Fruit fly (Drosophila melanogaster) whole organism, embryonic: ENCODE results near the gene CG32816.

Experiments used
- CG10274 ChIP-seq: fragments of 200-800 bp; sonication (Bioruptor generic); optimal IDR thresholded peaks from 3 replicates; lab custom pipeline; 2017; ENCODE audit warnings: missing biosample characterization, mild to moderate bottlenecking, missing genetic modification characterization
- CG11085 ChIP-seq: fragments of 200-800 bp; sonication (Bioruptor generic); IDR thresholded peaks from 2 replicates; pipeline ENCODE4 v1.3.6; 2022; ENCODE audit warnings: missing biosample characterization, missing genetic modification characterization
- CG11093 ChIP-seq: fragments of 200-800 bp; sonication (Bioruptor generic); IDR thresholded peaks from 3 replicates; pipeline ENCODE4 v1.3.6; 2022; ENCODE audit warnings: missing biosample characterization, missing genetic modification characterization
- CG11456 ChIP-seq: fragments of 200-800 bp; sonication (Bioruptor generic); IDR thresholded peaks from 3 replicates; pipeline ENCODE4 v1.3.6; 2022; ENCODE audit warnings: missing biosample characterization, missing genetic modification characterization
- CG11560 ChIP-seq: fragments of 200-800 bp; sonication (Bioruptor generic); IDR thresholded peaks from 3 replicates; pipeline ENCODE4 v1.3.6; 2022; ENCODE audit warnings: missing biosample characterization, missing genetic modification characterization
- CG12391 ChIP-seq: fragments of 200-800 bp; sonication (Bioruptor generic); optimal IDR thresholded peaks from 3 replicates; lab custom pipeline; 2018; ENCODE audit warnings: missing biosample characterization, mild to moderate bottlenecking, missing genetic modification characterization, moderate library complexity
- CG13296 ChIP-seq: fragments of 200-800 bp; sonication (Bioruptor generic); optimal IDR thresholded peaks from 3 replicates; lab custom pipeline; 2018; ENCODE audit warnings: missing biosample characterization, mild to moderate bottlenecking, missing genetic modification characterization
- CG15479 ChIP-seq: fragments of 200-800 bp; sonication (Bioruptor generic); optimal IDR thresholded peaks from 3 replicates; lab custom pipeline; 2019; ENCODE audit warnings: missing biosample characterization, mild to moderate bottlenecking, missing genetic modification characterization, moderate library complexity
- CG17186 ChIP-seq: fragments of 200-800 bp; sonication (Bioruptor generic); optimal IDR thresholded peaks from 3 replicates; lab custom pipeline; 2017; ENCODE audit warnings: missing biosample characterization, missing genetic modification reagents, missing genetic modification characterization
- CG18619 ChIP-seq: fragments of 200-800 bp; sonication (Bioruptor generic); optimal IDR thresholded peaks from 3 replicates; lab custom pipeline; 2017; ENCODE audit warnings: missing biosample characterization, mild to moderate bottlenecking, missing genetic modification characterization
- CG2875 ChIP-seq: fragments of 200-800 bp; sonication (Bioruptor generic); optimal IDR thresholded peaks from 2 replicates; lab custom pipeline; 2017; ENCODE audit warnings: missing biosample characterization, mild to moderate bottlenecking, missing genetic modification characterization, missing genetic modification reagents
- CG32767 ChIP-seq: fragments of 200-800 bp; sonication (Bioruptor generic); IDR thresholded peaks from 2 replicates; pipeline ENCODE4 v1.3.6; 2022; ENCODE audit warnings: missing biosample characterization, missing genetic modification characterization
- CG4617 ChIP-seq: fragments of 200-800 bp; sonication (Bioruptor generic); optimal IDR thresholded peaks from 3 replicates; lab custom pipeline; 2016; ENCODE audit warnings: missing biosample characterization, missing genetic modification characterization, borderline replicate concordance
- CG4730 ChIP-seq: fragments of 200-800 bp; sonication (Bioruptor generic); IDR thresholded peaks from 2 replicates; pipeline ENCODE4 v1.3.6; 2022; ENCODE audit warnings: missing biosample characterization, missing genetic modification characterization
- CG7745 ChIP-seq: fragments of 200-800 bp; sonication (Bioruptor generic); optimal IDR thresholded peaks from 2 replicates; lab custom pipeline; 2018; ENCODE audit warnings: missing biosample characterization, mild to moderate bottlenecking, missing genetic modification characterization, moderate library complexity
- CG9727 ChIP-seq: fragments of 200-800 bp; sonication (Bioruptor generic); optimal IDR thresholded peaks from 3 replicates; lab custom pipeline; 2017; ENCODE audit warnings: missing biosample characterization, mild to moderate bottlenecking, missing genetic modification characterization
- Dbx ChIP-seq: fragments of 200-800 bp; sonication (Bioruptor generic); IDR thresholded peaks from 3 replicates; pipeline ENCODE4 v1.3.6; 2022; ENCODE audit warnings: missing biosample characterization, missing genetic modification characterization
- Doc3 ChIP-seq: fragments of 200-800 bp; sonication (Bioruptor generic); IDR thresholded peaks from 3 replicates; pipeline ENCODE4 v1.3.6; 2022; ENCODE audit warnings: missing biosample characterization, missing genetic modification characterization; ENCODE audit not compliant: partially characterized antibody
- E2f2 ChIP-seq: fragments of 200-800 bp; sonication (Bioruptor generic); IDR thresholded peaks from 2 replicates; pipeline ENCODE4 v1.3.6; 2022; ENCODE audit warnings: missing biosample characterization, missing genetic modification characterization
- Fer3 ChIP-seq: fragments of 200-800 bp; sonication (Bioruptor generic); optimal IDR thresholded peaks from 2 replicates; lab custom pipeline; 2018; ENCODE audit warnings: missing biosample characterization, mild to moderate bottlenecking, missing genetic modification characterization, moderate library complexity
- HLH3B ChIP-seq: fragments of 200-800 bp; sonication (Bioruptor generic); IDR thresholded peaks from 2 replicates; pipeline ENCODE4 v1.3.6; 2022; ENCODE audit warnings: missing biosample characterization, missing genetic modification characterization
- Hr51 ChIP-seq, 2 experiments: fragments of 200-800 bp; sonication (Bioruptor generic); optimal IDR thresholded peaks; 2 replicates in 1 of 2; 3 replicates in 1 of 2; lab custom pipeline; 2016 to 2018; ENCODE audit warnings: missing biosample characterization in 2 of 2, missing genetic modification characterization in 2 of 2, mild to moderate bottlenecking in 1 of 2, moderate library complexity in 1 of 2
- Hr78 ChIP-seq, 2 experiments: fragments of 200-800 bp in 1 of 2; fragments of >200 bp in 1 of 2; sonication (Bioruptor generic) in 1 of 2; optimal IDR thresholded peaks; 2 replicates each; lab custom pipeline; 2017 to 2019; ENCODE audit warnings: missing biosample characterization in 2 of 2, missing genetic modification characterization in 2 of 2, mild to moderate bottlenecking in 1 of 2, moderate library complexity in 1 of 2
- Med ChIP-seq: fragments of 200-800 bp; sonication (Bioruptor generic); peaks from one replicate; lab custom pipeline; 2016; ENCODE audit warnings: missing biosample characterization, missing genetic modification characterization, mild to moderate bottlenecking, inconsistent platforms, moderate library complexity
- Meics ChIP-seq: fragments of 200-800 bp; sonication (Bioruptor generic); optimal IDR thresholded peaks from 2 replicates; lab custom pipeline; 2017; ENCODE audit warnings: missing biosample characterization, mild to moderate bottlenecking, missing genetic modification characterization
- Nf-YB ChIP-seq: fragments of 200-800 bp; sonication (Bioruptor generic); optimal IDR thresholded peaks from 3 replicates; lab custom pipeline; 2019; ENCODE audit warnings: missing biosample characterization, mild to moderate bottlenecking, missing genetic modification characterization, moderate library complexity
- Six4 ChIP-seq: fragments of 200-800 bp; sonication (Bioruptor generic); optimal IDR thresholded peaks from 2 replicates; lab custom pipeline; 2016; ENCODE audit warnings: missing biosample characterization, missing genetic modification characterization
- Sox100B ChIP-seq: fragments of 200-800 bp; sonication (Bioruptor generic); optimal IDR thresholded peaks from 3 replicates; lab custom pipeline; 2018; ENCODE audit warnings: missing biosample characterization, mild to moderate bottlenecking, missing genetic modification characterization
- Ssrp ChIP-seq: fragments of 200-800 bp; sonication (Bioruptor generic); optimal IDR thresholded peaks from 2 replicates; lab custom pipeline; 2018; ENCODE audit warnings: missing biosample characterization, mild to moderate bottlenecking, missing genetic modification characterization, moderate library complexity
- Stat92E ChIP-seq, 3 experiments: fragments of >200 bp in 2 of 3; fragments of 200-800 bp in 1 of 3; sonication (Bioruptor generic) in 1 of 3; optimal IDR thresholded peaks; 2 replicates each; lab custom pipeline; 2017 to 2019; ENCODE audit warnings: missing biosample characterization in 3 of 3, missing genetic modification characterization in 3 of 3, mild to moderate bottlenecking in 1 of 3, moderate library complexity in 1 of 3
- cato ChIP-seq: fragments of 200-800 bp; sonication (Bioruptor generic); optimal IDR thresholded peaks from 2 replicates; lab custom pipeline; 2016; ENCODE audit warnings: missing biosample characterization, missing genetic modification characterization, borderline replicate concordance
- ems ChIP-seq: fragments of 200-800 bp; sonication (Bioruptor generic); optimal IDR thresholded peaks from 3 replicates; lab custom pipeline; 2016; ENCODE audit warnings: missing biosample characterization, missing genetic modification characterization
- fd3F ChIP-seq: fragments of 200-800 bp; sonication (Bioruptor generic); optimal IDR thresholded peaks from 2 replicates; lab custom pipeline; 2018; ENCODE audit warnings: missing biosample characterization, mild to moderate bottlenecking, missing genetic modification characterization, moderate library complexity
- hkb ChIP-seq, 2 experiments: fragments of 200-800 bp in 1 of 2; fragments of >200 bp in 1 of 2; sonication (Bioruptor generic) in 1 of 2; IDR thresholded peaks in 1 of 2; optimal IDR thresholded peaks in 1 of 2; 2 replicates each; pipeline versions ENCODE4 v1.3.6 to Lab custom; 2017 to 2022; ENCODE audit warnings: missing biosample characterization in 1 of 2, missing genetic modification characterization in 1 of 2
- klu ChIP-seq: fragments of 200-800 bp; sonication (Bioruptor generic); IDR thresholded peaks from 2 replicates; pipeline ENCODE4 v1.3.6; 2022; ENCODE audit warnings: missing biosample characterization, missing genetic modification characterization
- kni ChIP-seq: fragments of 200-800 bp; sonication (Bioruptor generic); optimal IDR thresholded peaks from 3 replicates; lab custom pipeline; 2017; ENCODE audit warnings: mild to moderate bottlenecking, missing biosample characterization, missing genetic modification reagents, missing genetic modification characterization
- lmd ChIP-seq: fragments of 200-800 bp; sonication (Bioruptor generic); IDR thresholded peaks from 2 replicates; pipeline ENCODE4 v1.3.6; 2022; ENCODE audit warnings: missing biosample characterization, missing genetic modification characterization
- nerfin-2 ChIP-seq: fragments of 200-800 bp; sonication (Bioruptor generic); IDR thresholded peaks from 2 replicates; pipeline ENCODE4 v1.3.6; 2022; ENCODE audit warnings: missing biosample characterization, missing genetic modification characterization; ENCODE audit not compliant: partially characterized antibody
- org-1 ChIP-seq: fragments of 200-800 bp; sonication (Bioruptor generic); optimal IDR thresholded peaks from 2 replicates; lab custom pipeline; 2017; ENCODE audit warnings: missing biosample characterization, missing genetic modification characterization
- pnt ChIP-seq: fragments of 200-800 bp; sonication (Bioruptor generic); optimal IDR thresholded peaks from 3 replicates; lab custom pipeline; 2016; ENCODE audit warnings: missing biosample characterization, missing genetic modification characterization
- psq ChIP-seq: fragments of 200-800 bp; sonication (Bioruptor generic); optimal IDR thresholded peaks from 2 replicates; lab custom pipeline; 2017; ENCODE audit warnings: missing biosample characterization, missing genetic modification characterization
- scrt ChIP-seq: fragments of 200-800 bp; sonication (Bioruptor generic); optimal IDR thresholded peaks from 2 replicates; lab custom pipeline; 2018; ENCODE audit warnings: missing biosample characterization, mild to moderate bottlenecking, missing genetic modification characterization, moderate library complexity
- tll ChIP-seq, 2 experiments: fragments of 200-800 bp in 1 of 2; fragments of >200 bp in 1 of 2; sonication (Bioruptor generic) in 1 of 2; optimal IDR thresholded peaks; 2 replicates each; lab custom pipeline; 2017 to 2019; ENCODE audit warnings: missing biosample characterization in 2 of 2, missing genetic modification characterization in 2 of 2, mild to moderate bottlenecking in 1 of 2, moderate library complexity in 1 of 2
- trem ChIP-seq: fragments of 200-800 bp; optimal IDR thresholded peaks from 3 replicates; lab custom pipeline; 2019; ENCODE audit warnings: missing biosample characterization, mild to moderate bottlenecking, missing genetic modification characterization, moderate library complexity
- trh ChIP-seq: fragments of 200-800 bp; sonication (Bioruptor generic); optimal IDR thresholded peaks from 2 replicates; lab custom pipeline; 2016; ENCODE audit warnings: missing biosample characterization, missing genetic modification characterization
- vvl ChIP-seq: fragments of 200-800 bp; sonication (Bioruptor generic); IDR thresholded peaks from 2 replicates; pipeline ENCODE4 v1.3.6; 2022; ENCODE audit warnings: missing biosample characterization, missing genetic modification characterization

CG32816 gene

dm6 chrX:493445-494190 lies 23.1 kb upstream of the CG32816 start, which contains the start of gene CG17896 (continued):
- TF ChIP-seq cato (GFP tag; lab: Kevin White, UChicago) = peak; percentile 89
- peak; percentile 93 for TF ChIP-seq CG4617 (GFP tag; lab: Kevin White, UChicago)
- TF ChIP-seq CG2875 (GFP tag; lab: Kevin White, UChicago) = peak; percentile 91
- peak; percentile 99 for TF ChIP-seq lmd
- peak; percentile 92 for TF ChIP-seq Sox100B (GFP tag; lab: Kevin White, UChicago)
- TF ChIP-seq Meics = peak; percentile 98
- 0 out of 3 replicates have a peak, but pooled peaks have one; percentile 44 for TF ChIP-seq Doc3
- peak; percentile 80 for TF ChIP-seq Nf-YB (GFP tag; lab: Kevin White, UChicago)
- TF ChIP-seq CG15479 = no peak
- peak in 1 of 3 experiments; percentile 13 for TF ChIP-seq Stat92E (GFP tag; optimal IDR thresholded peaks at IDR 0.05; lab: Kevin White, UChicago)
- no peak for TF ChIP-seq tll (GFP tag; optimal IDR thresholded peaks at IDR 0.05; lab: Kevin White, UChicago)
- peak; percentile 99 for TF ChIP-seq CG11085
- peak; percentile 96 to 98 for TF ChIP-seq Hr51 (GFP tag; optimal IDR thresholded peaks at IDR 0.05; lab: Kevin White, UChicago)
- peak; percentile 97 for TF ChIP-seq HLH3B (GFP tag; lab: Robert Waterston, UW)
- peak; percentile 98 for TF ChIP-seq ems (GFP tag; lab: Kevin White, UChicago)
- TF ChIP-seq CG12391 (tag; lab: Kevin White, UChicago) = peak; percentile 96
- TF ChIP-seq Ssrp (tag; lab: Kevin White, UChicago) = peak; percentile 92
- TF ChIP-seq kni (GFP tag; lab: Kevin White, UChicago) = peak; percentile 55
- peak; percentile 97 for TF ChIP-seq klu (GFP tag; lab: Robert Waterston, UW)
- peak; percentile 99 for TF ChIP-seq Dbx
- peak; percentile 94 for TF ChIP-seq CG11560
- peak in 1 of 2 experiments; percentile 75 for TF ChIP-seq Hr78 (GFP tag; optimal IDR thresholded peaks at IDR 0.05; lab: Kevin White, UChicago)
- peak; percentile 75 for TF ChIP-seq CG17186
- TF ChIP-seq trh (GFP tag; lab: Kevin White, UChicago) = peak; percentile 96
- peak; percentile 7 for TF ChIP-seq CG7745 (tag; lab: Kevin White, UChicago)
- peak; percentile 99 for TF ChIP-seq Fer3 (tag; lab: Kevin White, UChicago)
- peak; percentile 99 for TF ChIP-seq CG11456 (GFP tag; lab: Robert Waterston, UW)
- peak; percentile 98 for TF ChIP-seq fd3F (GFP tag; lab: Kevin White, UChicago)
- peak; percentile 98 for TF ChIP-seq vvl (GFP tag; lab: Robert Waterston, UW)
- TF ChIP-seq CG32767 (GFP tag; lab: Robert Waterston, UW) = peak; percentile 96
- TF ChIP-seq trem (tag; lab: Kevin White, UChicago) = peak; percentile 72
- peak; percentile 98 for TF ChIP-seq org-1
- peak; percentile 98 for TF ChIP-seq pnt (GFP tag; lab: Kevin White, UChicago)
- TF ChIP-seq scrt (GFP tag; lab: Kevin White, UChicago) = peak; percentile 95
- peak; percentile 94 for TF ChIP-seq CG10274 (GFP tag; lab: Kevin White, UChicago)
- peak; percentile 84 for TF ChIP-seq psq (GFP tag; lab: Kevin White, UChicago)
- TF ChIP-seq CG13296 = peak; percentile 97
- TF ChIP-seq CG18619 (GFP tag; lab: Kevin White, UChicago) = peak; percentile 97
- TF ChIP-seq Med (GFP tag; lab: Kevin White, UChicago) = peak; percentile 100
- TF ChIP-seq Six4 (GFP tag; lab: Kevin White, UChicago) = peak; percentile 97
- peak; percentile 97 for TF ChIP-seq CG4730 (GFP tag; lab: Robert Waterston, UW)
- peak; percentile 80 for TF ChIP-seq E2f2 (GFP tag; lab: Robert Waterston, UW)
- TF ChIP-seq CG11093 = peak; percentile 95
- TF ChIP-seq nerfin-2 = no peak
- TF ChIP-seq CG9727 = peak; percentile 96
- TF ChIP-seq hkb (optimal IDR thresholded peaks at IDR 0.05; lab: Kevin White, UChicago) = no peak
- peak; percentile 97 for TF ChIP-seq hkb (GFP tag; IDR thresholded peaks at IDR 0.05; lab: Robert Waterston, UW)
